Worm (Caenorhabditis elegans) whole organism, late embryonic: Measurements from ENCODE around the gene Y75B8A.10.

ENCODE experiments used
- ceh-48 ChIP-seq: sonication (generic microtip); optimal IDR thresholded peaks from 2 replicates; lab custom pipeline; 2016; ENCODE audit warnings: missing genetic modification characterization, inconsistent platforms, missing compliant biosample characterization
- pha-2 ChIP-seq: sonication (generic microtip); optimal IDR thresholded peaks from 2 replicates; lab custom pipeline; 2017; ENCODE audit warnings: mild to moderate bottlenecking, missing genetic modification characterization, missing compliant biosample characterization
- rnt-1 ChIP-seq: sonication (generic microtip); optimal IDR thresholded peaks from 2 replicates; lab custom pipeline; 2016; ENCODE audit warnings: missing genetic modification characterization, missing compliant biosample characterization

DNA sequence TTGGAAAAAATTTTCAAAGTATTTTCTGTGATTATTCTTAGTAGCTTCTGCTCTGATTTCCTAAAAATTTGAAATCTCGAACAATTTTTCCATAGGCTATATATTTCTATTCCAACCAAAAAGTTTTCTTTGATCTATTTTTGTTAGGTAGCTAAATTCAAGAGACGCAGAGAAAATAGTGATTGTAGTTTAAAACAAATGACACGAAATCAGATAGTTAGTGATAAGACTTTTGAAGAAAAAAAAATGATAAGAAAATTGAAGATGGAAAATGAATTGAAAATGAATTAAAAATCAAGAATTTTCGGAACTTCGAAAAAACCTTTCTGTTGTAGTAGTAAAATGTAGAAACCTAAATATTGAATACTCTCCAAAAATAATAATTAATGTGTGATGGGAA lies 47.2 kb downstream of the Y75B8A.10 start:
- TF ChIP-seq pha-2 (tag; lab: Kevin White, UChicago): no peak
- TF ChIP-seq ceh-48 (tag; lab: Kevin White, UChicago): no peak
- no peak for TF ChIP-seq rnt-1
